Worm (Caenorhabditis elegans): ENCODE results near the gene C54E10.3.

- TF ChIP-seq ets-4 (tag; optimal IDR thresholded peaks at IDR 0.05) = no peak
- TF ChIP-seq che-1 (tag; optimal IDR thresholded peaks at IDR 0.05) = no peak
- TF ChIP-seq Y22D7AL.16 (tag; optimal IDR thresholded peaks at IDR 0.05) = no peak
- no peak for TF ChIP-seq dve-1 (tag; optimal IDR thresholded peaks at IDR 0.05)
- TF ChIP-seq hlh-8 (tag; optimal IDR thresholded peaks at IDR 0.05) = no peak
- TF ChIP-seq nhr-232 (tag; optimal IDR thresholded peaks at IDR 0.05) = no peak
- peak; percentile 97 for TF ChIP-seq elt-2 (tag; optimal IDR thresholded peaks at IDR 0.05)
- TF ChIP-seq unc-3 (GFP tag; conservative IDR thresholded peaks at IDR 0.05) = no peak
- no peak for TF ChIP-seq unc-3 (tag; optimal IDR thresholded peaks at IDR 0.05)
- TF ChIP-seq ceh-45 (GFP tag; IDR thresholded peaks at IDR 0.05) = no peak
- no peak for TF ChIP-seq elt-4 (tag; optimal IDR thresholded peaks at IDR 0.05)
- no peak for TF ChIP-seq odd-2 (tag; optimal IDR thresholded peaks at IDR 0.05)
- TF ChIP-seq nfya-1 (tag; optimal IDR thresholded peaks at IDR 0.05) = no peak
- no peak for TF ChIP-seq nhr-11 (tag; optimal IDR thresholded peaks at IDR 0.05)
Observed at ce11 chrV:18826445-18826844, 15.6 kb downstream of the C54E10.3 start.

Measured in whole organism, late embryonic.